Worm (Caenorhabditis elegans) whole organism, late embryonic: ENCODE results near the gene slc-25A29.

Experiments
- C38D4.7 ChIP-seq: fragments of 200-800 bp; sonication (Bioruptor generic); optimal IDR thresholded peaks from 2 replicates; lab custom pipeline; 2018; ENCODE audit warnings: mild to moderate bottlenecking, missing genetic modification characterization, moderate library complexity, missing compliant biosample characterization
- K02D7.2 ChIP-seq: sonication (generic microtip); optimal IDR thresholded peaks from 2 replicates; lab custom pipeline; 2017; ENCODE audit warnings: mild to moderate bottlenecking, missing genetic modification characterization, missing compliant biosample characterization
- T23F11.4 ChIP-seq: fragments of 200-800 bp; sonication (Bioruptor generic); optimal IDR thresholded peaks from 2 replicates; lab custom pipeline; 2018; ENCODE audit warnings: mild to moderate bottlenecking, missing genetic modification characterization, missing compliant biosample characterization
- Y22D7AL.16 ChIP-seq: sonication (generic microtip); optimal IDR thresholded peaks from 2 replicates; lab custom pipeline; 2016; ENCODE audit warnings: missing genetic modification characterization, missing compliant biosample characterization
- ama-1 ChIP-seq: fragments of 150-350 bp; optimal IDR thresholded peaks from 2 replicates; lab custom pipeline; 2014
- ceh-18 ChIP-seq: sonication (generic microtip); optimal IDR thresholded peaks from 2 replicates; lab custom pipeline; 2016; ENCODE audit warnings: missing genetic modification characterization, missing compliant biosample characterization
- ceh-19 ChIP-seq: fragments of 200-800 bp; sonication (Bioruptor generic); optimal IDR thresholded peaks from 2 replicates; lab custom pipeline; 2018; ENCODE audit warnings: mild to moderate bottlenecking, missing genetic modification characterization, missing compliant biosample characterization
- ceh-2 ChIP-seq: sonication (generic microtip); optimal IDR thresholded peaks from 2 replicates; lab custom pipeline; 2016; ENCODE audit warnings: missing genotype, missing genetic modification characterization, missing compliant biosample characterization
- ceh-24 ChIP-seq: sonication (generic microtip); optimal IDR thresholded peaks from 2 replicates; lab custom pipeline; 2016; ENCODE audit warnings: mild to moderate bottlenecking, missing genetic modification characterization, missing compliant biosample characterization
- che-1 ChIP-seq: sonication (generic microtip); optimal IDR thresholded peaks from 2 replicates; lab custom pipeline; 2016; ENCODE audit warnings: mild to moderate bottlenecking, missing genetic modification characterization, missing compliant biosample characterization
- elt-2 ChIP-seq: sonication (generic microtip); optimal IDR thresholded peaks from 2 replicates; lab custom pipeline; 2016; ENCODE audit warnings: missing genetic modification reagents, missing genetic modification characterization, missing compliant biosample characterization
- elt-4 ChIP-seq: sonication (generic microtip); optimal IDR thresholded peaks from 2 replicates; lab custom pipeline; 2016; ENCODE audit warnings: missing genetic modification characterization, missing compliant biosample characterization
- eyg-1 ChIP-seq: sonication (generic microtip); optimal IDR thresholded peaks from 2 replicates; lab custom pipeline; 2016; ENCODE audit warnings: missing genotype, missing genetic modification characterization, missing compliant biosample characterization
- fkh-10 ChIP-seq: fragments of 150-350 bp; optimal IDR thresholded peaks from 2 replicates; lab custom pipeline; 2014; ENCODE audit warnings: missing biosample characterization, missing genetic modification reagents, missing genetic modification characterization
- hlh-13 ChIP-seq: fragments of 200-800 bp; sonication (Bioruptor generic); optimal IDR thresholded peaks from 2 replicates; lab custom pipeline; 2018; ENCODE audit warnings: mild to moderate bottlenecking, missing genetic modification characterization, missing compliant biosample characterization
- hlh-15 ChIP-seq: sonication (generic microtip); optimal IDR thresholded peaks from 2 replicates; lab custom pipeline; 2016; ENCODE audit warnings: missing genetic modification characterization, missing compliant biosample characterization
- hlh-30 ChIP-seq: sonication (generic microtip); optimal IDR thresholded peaks from 2 replicates; lab custom pipeline; 2017; ENCODE audit warnings: antibody characterized with exemption, missing genetic modification characterization, missing compliant biosample characterization; ENCODE audit not compliant: insufficient read depth
- hlh-6 ChIP-seq: sonication (generic microtip); optimal IDR thresholded peaks from 2 replicates; lab custom pipeline; 2016; ENCODE audit warnings: missing genotype, missing genetic modification characterization, missing compliant biosample characterization
- hlh-8 ChIP-seq: sonication (generic microtip); optimal IDR thresholded peaks from 2 replicates; lab custom pipeline; 2016; ENCODE audit warnings: missing genotype, missing genetic modification characterization, missing compliant biosample characterization
- lim-6 ChIP-seq: sonication (generic microtip); optimal IDR thresholded peaks from 2 replicates; lab custom pipeline; 2016; ENCODE audit warnings: missing genetic modification characterization, missing compliant biosample characterization
- lin-11 ChIP-seq: fragments of 200-800 bp; sonication (Bioruptor generic); optimal IDR thresholded peaks from 2 replicates; lab custom pipeline; 2018; ENCODE audit warnings: mild to moderate bottlenecking, missing genetic modification characterization, missing compliant biosample characterization
- madf-2 ChIP-seq: sonication (generic microtip); optimal IDR thresholded peaks from 2 replicates; lab custom pipeline; 2017; ENCODE audit warnings: missing genetic modification characterization, missing compliant biosample characterization
- mec-3 ChIP-seq: sonication (generic microtip); optimal IDR thresholded peaks from 2 replicates; lab custom pipeline; 2016; ENCODE audit warnings: borderline replicate concordance, missing genetic modification characterization, missing compliant biosample characterization
- nfya-1 ChIP-seq: sonication (generic microtip); optimal IDR thresholded peaks from 2 replicates; lab custom pipeline; 2017; ENCODE audit warnings: missing genetic modification characterization, mild to moderate bottlenecking, missing compliant biosample characterization, antibody characterized with exemption, moderate library complexity
- odd-2 ChIP-seq: sonication (generic microtip); optimal IDR thresholded peaks from 2 replicates; lab custom pipeline; 2017; ENCODE audit warnings: antibody characterized with exemption, mild to moderate bottlenecking, missing genetic modification characterization, missing compliant biosample characterization
- pha-2 ChIP-seq: sonication (generic microtip); optimal IDR thresholded peaks from 2 replicates; lab custom pipeline; 2017; ENCODE audit warnings: mild to moderate bottlenecking, missing genetic modification characterization, missing compliant biosample characterization
- pqm-1 ChIP-seq: sonication (generic microtip); optimal IDR thresholded peaks from 2 replicates; lab custom pipeline; 2016; ENCODE audit warnings: missing genetic modification characterization, missing compliant biosample characterization
- pros-1 ChIP-seq: fragments of 150-350 bp; optimal IDR thresholded peaks from 2 replicates; lab custom pipeline; 2014; ENCODE audit warnings: missing biosample characterization, missing genetic modification reagents, missing genetic modification characterization
- ref-2 ChIP-seq: sonication (generic microtip); optimal IDR thresholded peaks from 2 replicates; lab custom pipeline; 2016; ENCODE audit warnings: missing genetic modification characterization, missing compliant biosample characterization
- rnt-1 ChIP-seq: sonication (generic microtip); optimal IDR thresholded peaks from 2 replicates; lab custom pipeline; 2016; ENCODE audit warnings: missing genetic modification characterization, missing compliant biosample characterization
- sdc-2 ChIP-seq: sonication (generic microtip); optimal IDR thresholded peaks from 2 replicates; lab custom pipeline; 2016; ENCODE audit warnings: missing genotype, missing genetic modification characterization, missing compliant biosample characterization
- sox-2 ChIP-seq: fragments of 200-800 bp; sonication (Bioruptor generic); IDR thresholded peaks from 2 replicates; pipeline ENCODE4 v1.3.6; 2022; ENCODE audit warnings: missing genetic modification reagents, missing genetic modification characterization, missing compliant biosample characterization
- sox-4 ChIP-seq: sonication (generic microtip); optimal IDR thresholded peaks from 2 replicates; lab custom pipeline; 2017; ENCODE audit warnings: mild to moderate bottlenecking, missing genetic modification characterization, inconsistent platforms, missing compliant biosample characterization
- tbx-2 ChIP-seq: sonication (generic microtip); optimal IDR thresholded peaks from 2 replicates; lab custom pipeline; 2016; ENCODE audit warnings: missing genetic modification characterization, missing compliant biosample characterization
- tbx-7 ChIP-seq: sonication (generic microtip); optimal IDR thresholded peaks from 2 replicates; lab custom pipeline; 2016; ENCODE audit warnings: missing genotype, missing genetic modification characterization, missing compliant biosample characterization
- unc-3 ChIP-seq, 2 experiments: fragments of 200-800 bp in 1 of 2; sonication (Bioruptor generic) in 1 of 2; sonication (generic microtip) in 1 of 2; conservative IDR thresholded peaks in 1 of 2; optimal IDR thresholded peaks in 1 of 2; 2 replicates each; pipeline versions ENCODE4 v1.3.6 to Lab custom; 2016 to 2022; ENCODE audit warnings: missing compliant biosample characterization in 2 of 2, missing genetic modification characterization in 2 of 2, missing genetic modification reagents in 1 of 2

Gene slc-25A29

ce11 chrV:14689060-14689750, 31.2 kb upstream of the slc-25A29 start, which contains the start of gene gasr-8 (continued):
- TF ChIP-seq K02D7.2 (tag; lab: Kevin White, UChicago), result peak; percentile 13
- peak; percentile 22 for TF ChIP-seq C38D4.7 (GFP tag; lab: Kevin White, UChicago)
- TF ChIP-seq rnt-1 (tag; lab: Kevin White, UChicago), result no peak
- no peak for TF ChIP-seq Y22D7AL.16 (tag; lab: Kevin White, UChicago)
- TF ChIP-seq pha-2 (tag; lab: Kevin White, UChicago), result no peak
- TF ChIP-seq lin-11 (tag; lab: Kevin White, UChicago), result no peak
- peak; percentile 4 for TF ChIP-seq nfya-1 (tag; lab: Kevin White, UChicago)
- no peak for TF ChIP-seq ceh-18
- no peak for TF ChIP-seq ceh-24 (tag; lab: Kevin White, UChicago)
- no peak for TF ChIP-seq mec-3 (tag; lab: Kevin White, UChicago)
- peak; percentile 33 for TF ChIP-seq ceh-19
- TF ChIP-seq tbx-7 (tag; lab: Kevin White, UChicago), result no peak
- no peak for TF ChIP-seq hlh-30 (tag; lab: Kevin White, UChicago)
- no peak for TF ChIP-seq tbx-2 (tag; lab: Kevin White, UChicago)
- TF ChIP-seq fkh-10, result no peak
- TF ChIP-seq ref-2 (tag; lab: Kevin White, UChicago), result no peak
- TF ChIP-seq sox-4 (tag; lab: Kevin White, UChicago), result peak; percentile 9
- peak; percentile 57 for TF ChIP-seq elt-2 (tag; lab: Kevin White, UChicago)
- no peak for TF ChIP-seq sox-2 (GFP tag; lab: Robert Waterston, UW)
- no peak for TF ChIP-seq lim-6 (tag; lab: Kevin White, UChicago)
- TF ChIP-seq unc-3 (GFP tag; conservative IDR thresholded peaks at IDR 0.05; lab: Robert Waterston, UW), result 0 out of 2 replicates have a peak, but pooled peaks have one; percentile 18
- TF ChIP-seq unc-3 (tag; optimal IDR thresholded peaks at IDR 0.05; lab: Kevin White, UChicago), result no peak
- TF ChIP-seq hlh-13 (GFP tag; lab: Kevin White, UChicago), result no peak
- no peak for TF ChIP-seq hlh-8 (tag; lab: Kevin White, UChicago)
- no peak for TF ChIP-seq elt-4 (tag; lab: Kevin White, UChicago)
- no peak for TF ChIP-seq sdc-2 (tag; lab: Kevin White, UChicago)

ce11 chrV:14688097-14688912, 30.3 kb upstream of the slc-25A29 start, which contains the start of gene C47E8.11:
TSS of gene C47E8.11 (plus strand) at chrV:14688616.
- TF ChIP-seq nfya-1 (tag; lab: Kevin White, UChicago) (peak; percentile 12), ama-1 (lab: Kevin White, UChicago) (no peak)

- TF ChIP-seq T23F11.4 (GFP tag; lab: Kevin White, UChicago) (peak; percentile 2), odd-2 (no peak)
- TF ChIP-seq, all 69 proteins: peak for 1
Measured at ce11 chrV:14687106-14687964, 29.4 kb upstream of the slc-25A29 start.

ce11 chrV:14686231-14687105, 28.5 kb upstream of the slc-25A29 start:
- TF ChIP-seq Y22D7AL.16 (tag; lab: Kevin White, UChicago) (no peak), eyg-1 (no peak), T23F11.4 (GFP tag; lab: Kevin White, UChicago) (no peak), unc-3 (GFP tag; conservative IDR thresholded peaks at IDR 0.05; lab: Robert Waterston, UW) (no peak), unc-3 (tag; optimal IDR thresholded peaks at IDR 0.05; lab: Kevin White, UChicago) (no peak), ceh-2 (tag; lab: Kevin White, UChicago) (no peak), ref-2 (tag; lab: Kevin White, UChicago) (no peak), hlh-6 (tag; lab: Kevin White, UChicago) (peak; percentile 8), hlh-15 (tag; lab: Kevin White, UChicago) (no peak), madf-2 (tag; lab: Kevin White, UChicago) (no peak), pros-1 (tag; lab: Kevin White, UChicago) (no peak), pqm-1 (tag; lab: Kevin White, UChicago) (peak; percentile 4), che-1 (tag; lab: Kevin White, UChicago) (no peak)
